Worm (Caenorhabditis elegans) whole organism, midembryonic: ENCODE data around the gene abcx-1.

ENCODE experiments used
- klf-2 ChIP-seq: fragments of 200-800 bp; sonication (Bioruptor generic); conservative IDR thresholded peaks from 2 replicates; pipeline ENCODE4 v1.3.6; 2022; ENCODE audit warnings: missing genetic modification reagents, missing genetic modification characterization, missing compliant biosample characterization
- tab-1 ChIP-seq: fragments of 200-800 bp; sonication (Bioruptor generic); IDR thresholded peaks from 2 replicates; pipeline ENCODE4 v1.3.6; 2022; ENCODE audit warnings: missing genetic modification characterization, missing compliant biosample characterization
- ztf-29 ChIP-seq: fragments of 200-800 bp; sonication (Bioruptor generic); IDR thresholded peaks from 2 replicates; pipeline ENCODE4 v1.3.6; 2022; ENCODE audit warnings: missing genetic modification reagents, missing genetic modification characterization, missing compliant biosample characterization

ce11 chrII:6489711-6490184 lies 42.2 kb upstream of the abcx-1 start, which contains the start of the genes snr-3 and rsp-5:
- no peak for TF ChIP-seq tab-1 (GFP tag; lab: Robert Waterston, UW)
- no peak for TF ChIP-seq ztf-29 (GFP tag; lab: Robert Waterston, UW)
- TF ChIP-seq klf-2, result no peak
